Worm (Caenorhabditis elegans): ENCODE data around the gene T22F7.3.

- TF ChIP-seq die-1 (tag; optimal IDR thresholded peaks at IDR 0.05) (no peak), unc-62 (GFP tag; optimal IDR thresholded peaks at IDR 0.05) (no peak), sdz-38 (tag; optimal IDR thresholded peaks at IDR 0.05) (no peak), snpc-4 (GFP tag; optimal IDR thresholded peaks at IDR 0.05) (no peak), snpc-4 (tag; optimal IDR thresholded peaks at IDR 0.05) (no peak), ztf-25 (GFP tag; IDR thresholded peaks at IDR 0.05) (no peak), hlh-12 (tag; optimal IDR thresholded peaks at IDR 0.05) (no peak), lin-40 (tag; optimal IDR thresholded peaks at IDR 0.05) (no peak), T07F8.4 (tag; optimal IDR thresholded peaks at IDR 0.05) (no peak), tlf-1 (GFP tag; optimal IDR thresholded peaks at IDR 0.05) (no peak)
Measured at ce11 chrIII:471644-472401, 52.0 kb downstream of the T22F7.3 start, which contains the start of the genes magu-1 and nemp-1.
